Fruit fly (Drosophila melanogaster): ENCODE results near the gene TMEM216.

dm6 chr3R:8699230-8699629, 16.8 kb upstream of the TMEM216 start:
- TF ChIP-seq EcR (GFP tag; optimal IDR thresholded peaks at IDR 0.05) = no peak
- no peak for TF ChIP-seq CG17806 (tag; optimal IDR thresholded peaks at IDR 0.05)
- TF ChIP-seq Pif1B (GFP tag; optimal IDR thresholded peaks at IDR 0.05) = no peak
- TF ChIP-seq CG14655 (GFP tag; optimal IDR thresholded peaks at IDR 0.05) = no peak
- no peak for TF ChIP-seq CG9948 (tag; optimal IDR thresholded peaks at IDR 0.05)
- TF ChIP-seq CG10348 (GFP tag; IDR thresholded peaks at IDR 0.05) = no peak
- no peak for TF ChIP-seq CG32121 (GFP tag; IDR thresholded peaks at IDR 0.05)
- no peak for TF ChIP-seq CG12605 (GFP tag; IDR thresholded peaks at IDR 0.05)
- TF ChIP-seq CG15710 (tag; optimal IDR thresholded peaks at IDR 0.05) = no peak
- no peak for TF ChIP-seq CG13204 (GFP tag; optimal IDR thresholded peaks at IDR 0.05)
- no peak for TF ChIP-seq CG8301 (tag; optimal IDR thresholded peaks at IDR 0.05)
- no peak for TF ChIP-seq CG34367 (tag; optimal IDR thresholded peaks at IDR 0.05)
- TF ChIP-seq CG4496 (GFP tag; IDR thresholded peaks at IDR 0.05) = no peak

All from whole organism, pupa.